Fruit fly (Drosophila melanogaster) whole organism, wandering third instar larva: ENCODE results near the gene CG45075.

Experiments used
- CG9705 ChIP-seq: fragments of 200-800 bp; sonication (Bioruptor generic); optimal IDR thresholded peaks from 2 replicates; lab custom pipeline; 2018; ENCODE audit warnings: missing biosample characterization, mild to moderate bottlenecking, missing genetic modification characterization
- Dfd ChIP-seq: fragments of >200 bp; optimal IDR thresholded peaks from 2 replicates; lab custom pipeline; 2017; ENCODE audit warnings: missing biosample characterization, missing genetic modification characterization
- Dif ChIP-seq: fragments of 200-275, 200-300 bp; sonication (Bioruptor generic); optimal IDR thresholded peaks from 2 replicates; lab custom pipeline; 2018; ENCODE audit warnings: missing biosample characterization, missing genetic modification characterization; ENCODE audit not compliant: partially characterized antibody
- Hr78 ChIP-seq: fragments of >200 bp; optimal IDR thresholded peaks from 2 replicates; lab custom pipeline; 2017; ENCODE audit warnings: missing biosample characterization, missing genetic modification characterization
- ey ChIP-seq: fragments of 200-800 bp; sonication (Bioruptor generic); optimal IDR thresholded peaks from 2 replicates; lab custom pipeline; 2016; ENCODE audit warnings: missing biosample characterization, missing genetic modification characterization
- lola ChIP-seq: fragments of >200 bp; optimal IDR thresholded peaks from 2 replicates; lab custom pipeline; 2017; ENCODE audit warnings: missing biosample characterization, missing genetic modification characterization
- psq ChIP-seq: fragments of 200-800 bp; sonication (Bioruptor generic); optimal IDR thresholded peaks from 3 replicates; lab custom pipeline; 2017; ENCODE audit warnings: missing biosample characterization, mild to moderate bottlenecking, missing genetic modification characterization, moderate library complexity
- rgr ChIP-seq: fragments of 200-800 bp; sonication (Bioruptor generic); optimal IDR thresholded peaks from 3 replicates; lab custom pipeline; 2016; ENCODE audit warnings: missing biosample characterization, mild to moderate bottlenecking, missing genetic modification characterization
- tai ChIP-seq: sonication (Bioruptor generic); optimal IDR thresholded peaks from 2 replicates; lab custom pipeline; 2016; ENCODE audit warnings: missing biosample characterization, missing genetic modification characterization
- usp ChIP-seq: fragments of >200 bp; optimal IDR thresholded peaks from 2 replicates; lab custom pipeline; 2017; ENCODE audit warnings: missing biosample characterization, missing genetic modification characterization

DNA sequence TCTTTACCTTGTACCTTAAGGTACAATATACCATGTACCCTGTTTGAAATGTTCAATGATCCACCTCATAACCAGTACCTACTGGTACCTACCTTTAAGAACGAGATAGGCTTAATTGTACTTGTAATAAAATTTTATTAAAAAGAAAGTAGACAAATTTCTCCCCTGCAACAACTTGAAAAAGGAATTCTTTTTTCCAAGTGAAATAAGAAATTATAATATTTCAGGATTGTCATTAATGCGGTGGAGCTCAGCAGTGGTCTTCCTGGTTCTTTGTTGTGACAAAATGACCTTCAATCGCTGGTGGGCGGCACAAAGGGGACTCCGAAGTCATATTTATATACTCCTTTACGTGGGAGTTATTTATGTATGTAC, 8.0 kb downstream of the CG45075 start:
- no peak for TF ChIP-seq usp (GFP tag; lab: Kevin White, UChicago)
- TF ChIP-seq Dfd (GFP tag; lab: Kevin White, UChicago): no peak
- TF ChIP-seq Dif (GFP tag; lab: Kevin White, UChicago): no peak
- no peak for TF ChIP-seq lola (GFP tag; lab: Kevin White, UChicago)
- TF ChIP-seq rgr: no peak
- TF ChIP-seq psq (GFP tag; lab: Kevin White, UChicago): no peak
- no peak for TF ChIP-seq Hr78 (GFP tag; lab: Kevin White, UChicago)
- no peak for TF ChIP-seq CG9705 (GFP tag; lab: Kevin White, UChicago)
- TF ChIP-seq ey (GFP tag; lab: Kevin White, UChicago): no peak
- no peak for TF ChIP-seq tai (GFP tag; lab: Kevin White, UChicago)
